Fruit fly (Drosophila melanogaster): ENCODE data around the gene CG15646.
A peak's percentile ranks its signal among the peaks of the same experiment; 100 is the strongest.

The CG15646 gene

dm6 chrX:15620439-15621227 lies 50.2 kb downstream of the CG15646 start:
- TF ChIP-seq sr (GFP tag; IDR thresholded peaks at IDR 0.05) (no peak), Drgx (GFP tag; IDR thresholded peaks at IDR 0.05) (peak; percentile 61), CG9215 (GFP tag; IDR thresholded peaks at IDR 0.05) (no peak), vvl (GFP tag; IDR thresholded peaks at IDR 0.05) (no peak), CG8359 (GFP tag; optimal IDR thresholded peaks at IDR 0.05; ENCODE audit: borderline replicate concordance) (peak; percentile 94), CG10267 (tag; optimal IDR thresholded peaks at IDR 0.05) (no peak), bsh (GFP tag; optimal IDR thresholded peaks at IDR 0.05) (peak in 1 of 2 experiments; percentile 54), chm (GFP tag; IDR thresholded peaks at IDR 0.05) (no peak), CG13287 (GFP tag; IDR thresholded peaks at IDR 0.05; ENCODE audit: partially characterized antibody) (no peak), CG17328 (GFP tag; IDR thresholded peaks at IDR 0.05) (no peak), Rx (GFP tag; IDR thresholded peaks at IDR 0.05) (no peak), z (GFP tag; IDR thresholded peaks at IDR 0.05) (no peak), CG4360 (GFP tag; IDR thresholded peaks at IDR 0.05) (peak; percentile 34; the same call in 1 of the 2 replicates), nom (GFP tag; optimal IDR thresholded peaks at IDR 0.05) (peak; percentile 4), CG11504 (tag; optimal IDR thresholded peaks at IDR 0.05) (peak; percentile 26), CG8924 (tag; optimal IDR thresholded peaks at IDR 0.05) (no peak), run (tag; optimal IDR thresholded peaks at IDR 0.05) (no peak)

DNA sequence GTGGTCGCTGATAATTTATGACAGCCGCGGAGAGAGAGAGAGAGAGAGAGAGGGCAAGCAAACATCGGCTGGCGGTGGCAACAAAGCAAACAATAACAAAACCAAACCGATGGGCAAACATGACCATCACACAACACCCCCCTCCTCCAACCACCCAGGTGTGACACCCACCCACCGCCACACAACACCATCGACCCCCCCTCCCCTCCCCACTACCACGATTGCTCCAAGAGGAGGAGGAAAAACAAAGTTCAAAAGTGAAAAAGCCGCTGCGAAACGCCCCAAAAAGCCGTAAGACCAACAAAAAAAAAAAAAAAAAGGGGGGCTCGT lies 51.2 kb downstream of the CG15646 start:
- TF ChIP-seq dm (GFP tag; optimal IDR thresholded peaks at IDR 0.05), result no peak
- no peak for TF ChIP-seq gt (GFP tag; IDR thresholded peaks at IDR 0.05)
- TF ChIP-seq wek (GFP tag; optimal IDR thresholded peaks at IDR 0.05), result no peak
- no peak for TF ChIP-seq gcm (GFP tag; optimal IDR thresholded peaks at IDR 0.05)
- TF ChIP-seq CG15696 (tag; optimal IDR thresholded peaks at IDR 0.05), result no peak
- TF ChIP-seq CG4360 (GFP tag; IDR thresholded peaks at IDR 0.05), result no peak
- no peak for TF ChIP-seq CG7839 (tag; optimal IDR thresholded peaks at IDR 0.05)
- TF ChIP-seq CG1603 (tag; optimal IDR thresholded peaks at IDR 0.05), result peak; percentile 50
- TF ChIP-seq CG7928 (GFP tag; optimal IDR thresholded peaks at IDR 0.05), result no peak
- no peak for TF ChIP-seq Asciz (GFP tag; optimal IDR thresholded peaks at IDR 0.05)
- no peak for TF ChIP-seq schlank (tag; optimal IDR thresholded peaks at IDR 0.05)
- no peak for TF ChIP-seq Eip74EF (GFP tag; optimal IDR thresholded peaks at IDR 0.05)
- no peak for TF ChIP-seq CG18476 (GFP tag; optimal IDR thresholded peaks at IDR 0.05)
- peak; percentile 23 for TF ChIP-seq Vsx1 (GFP tag; optimal IDR thresholded peaks at IDR 0.05)
- TF ChIP-seq CG18764 (GFP tag; optimal IDR thresholded peaks at IDR 0.05), result no peak
- TF ChIP-seq CG7556 (GFP tag; optimal IDR thresholded peaks at IDR 0.05), result peak; percentile 0
- no peak for TF ChIP-seq Hmr (GFP tag; optimal IDR thresholded peaks at IDR 0.05)
- no peak for TF ChIP-seq Meics (GFP tag; optimal IDR thresholded peaks at IDR 0.05)
- TF ChIP-seq phol (tag; optimal IDR thresholded peaks at IDR 0.05), result no peak
- TF ChIP-seq stc (GFP tag; IDR thresholded peaks at IDR 0.05), result no peak
- TF ChIP-seq CG8359 (GFP tag; optimal IDR thresholded peaks at IDR 0.05; ENCODE audit: borderline replicate concordance), result peak; percentile 64
- no peak for TF ChIP-seq Aef1 (GFP tag; IDR thresholded peaks at IDR 0.05)
- TF ChIP-seq CG6765 (GFP tag; optimal IDR thresholded peaks at IDR 0.05), result no peak
- TF ChIP-seq tin (GFP tag; optimal IDR thresholded peaks at IDR 0.05), result no peak
- no peak for TF ChIP-seq C15 (GFP tag; IDR thresholded peaks at IDR 0.05)
- no peak for TF ChIP-seq CG10565 (GFP tag; optimal IDR thresholded peaks at IDR 0.05)
- TF ChIP-seq CG8290 (GFP tag; optimal IDR thresholded peaks at IDR 0.05), result no peak
- no peak for TF ChIP-seq CG8290 (tag; optimal IDR thresholded peaks at IDR 0.05)
- TF ChIP-seq twi (tag; optimal IDR thresholded peaks at IDR 0.05), result no peak
- TF ChIP-seq CG4854 (GFP tag; optimal IDR thresholded peaks at IDR 0.05), result no peak
- no peak for TF ChIP-seq YL-1 (GFP tag; optimal IDR thresholded peaks at IDR 0.05)
- no peak for TF ChIP-seq Elba2 (GFP tag; optimal IDR thresholded peaks at IDR 0.05)
- no peak for TF ChIP-seq dysf (GFP tag; IDR thresholded peaks at IDR 0.05)
- no peak for TF ChIP-seq Lpt (GFP tag; optimal IDR thresholded peaks at IDR 0.05)

Measured in whole organism, embryonic.